Fruit fly (Drosophila melanogaster) whole organism, wandering third instar larva: ENCODE measurements around the gene sno.

Experiments used
- Abd-B ChIP-seq: fragments of >200 bp; optimal IDR thresholded peaks from 2 replicates; lab custom pipeline; 2017; ENCODE audit warnings: missing biosample characterization, missing genetic modification characterization
- Dif ChIP-seq: fragments of 200-275, 200-300 bp; sonication (Bioruptor generic); optimal IDR thresholded peaks from 2 replicates; lab custom pipeline; 2018; ENCODE audit warnings: missing biosample characterization, missing genetic modification characterization; ENCODE audit not compliant: partially characterized antibody
- HLH106 ChIP-seq: fragments of 200-800 bp; optimal IDR thresholded peaks from 3 replicates; lab custom pipeline; 2019; ENCODE audit warnings: missing biosample characterization, mild to moderate bottlenecking, missing genetic modification characterization, moderate library complexity
- Myc ChIP-seq: fragments of >200 bp; optimal IDR thresholded peaks from 2 replicates; lab custom pipeline; 2017
- N ChIP-seq: fragments of >200 bp; optimal IDR thresholded peaks from 2 replicates; lab custom pipeline; 2018; ENCODE audit warnings: missing biosample characterization, missing external identifiers, missing genetic modification characterization
- br ChIP-seq: fragments of 200-800 bp; sonication (Bioruptor generic); optimal IDR thresholded peaks from 2 replicates; lab custom pipeline; 2016; ENCODE audit warnings: missing biosample characterization, missing genetic modification characterization
- brk ChIP-seq: fragments of 200-800 bp; sonication (Bioruptor generic); optimal IDR thresholded peaks from 2 replicates; lab custom pipeline; 2016; ENCODE audit warnings: missing biosample characterization, mild to moderate bottlenecking, missing genetic modification characterization
- ey ChIP-seq: fragments of 200-800 bp; sonication (Bioruptor generic); optimal IDR thresholded peaks from 2 replicates; lab custom pipeline; 2016; ENCODE audit warnings: missing biosample characterization, missing genetic modification characterization
- h ChIP-seq: fragments of 200-800 bp; sonication (Bioruptor generic); optimal IDR thresholded peaks from 3 replicates; lab custom pipeline; 2016; ENCODE audit warnings: missing biosample characterization, mild to moderate bottlenecking, missing genetic modification characterization
- lola ChIP-seq: fragments of >200 bp; optimal IDR thresholded peaks from 2 replicates; lab custom pipeline; 2017; ENCODE audit warnings: missing biosample characterization, missing genetic modification characterization
- pan ChIP-seq: fragments of >200 bp; optimal IDR thresholded peaks from 2 replicates; lab custom pipeline; 2017

DNA sequence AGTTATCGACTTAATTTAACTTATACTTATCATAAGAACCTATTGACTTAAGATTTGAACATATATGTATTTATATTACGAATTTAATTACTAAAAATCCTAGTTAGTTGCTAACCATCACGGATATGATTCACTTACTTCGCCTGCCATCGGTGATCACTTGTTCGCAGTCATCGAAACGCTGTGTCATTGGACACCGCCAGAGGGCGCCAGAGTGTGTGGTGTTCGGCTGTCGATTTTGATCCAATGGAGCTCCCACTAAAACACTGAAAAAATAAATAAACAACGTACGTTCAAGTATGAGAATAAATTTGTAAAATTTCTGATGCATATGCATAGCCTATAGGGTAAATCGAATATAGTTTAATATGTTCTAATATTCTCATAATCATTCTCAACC, 13.4 kb upstream of the sno start:
- TF ChIP-seq N (GFP tag; lab: Kevin White, UChicago), result no peak
- TF ChIP-seq br, result no peak
- TF ChIP-seq ey (GFP tag; lab: Kevin White, UChicago), result no peak
- no peak for TF ChIP-seq Abd-B
- TF ChIP-seq brk (GFP tag; lab: Kevin White, UChicago), result no peak
- TF ChIP-seq Dif (GFP tag; lab: Kevin White, UChicago), result no peak
- TF ChIP-seq Myc (lab: Kevin White, UChicago), result no peak
- no peak for TF ChIP-seq HLH106 (tag; lab: Kevin White, UChicago)
- no peak for TF ChIP-seq h
- no peak for TF ChIP-seq pan (lab: Kevin White, UChicago)
- TF ChIP-seq lola (GFP tag; lab: Kevin White, UChicago), result no peak
